Fruit fly (Drosophila melanogaster): ENCODE results near the gene pths.

The pths gene

DNA sequence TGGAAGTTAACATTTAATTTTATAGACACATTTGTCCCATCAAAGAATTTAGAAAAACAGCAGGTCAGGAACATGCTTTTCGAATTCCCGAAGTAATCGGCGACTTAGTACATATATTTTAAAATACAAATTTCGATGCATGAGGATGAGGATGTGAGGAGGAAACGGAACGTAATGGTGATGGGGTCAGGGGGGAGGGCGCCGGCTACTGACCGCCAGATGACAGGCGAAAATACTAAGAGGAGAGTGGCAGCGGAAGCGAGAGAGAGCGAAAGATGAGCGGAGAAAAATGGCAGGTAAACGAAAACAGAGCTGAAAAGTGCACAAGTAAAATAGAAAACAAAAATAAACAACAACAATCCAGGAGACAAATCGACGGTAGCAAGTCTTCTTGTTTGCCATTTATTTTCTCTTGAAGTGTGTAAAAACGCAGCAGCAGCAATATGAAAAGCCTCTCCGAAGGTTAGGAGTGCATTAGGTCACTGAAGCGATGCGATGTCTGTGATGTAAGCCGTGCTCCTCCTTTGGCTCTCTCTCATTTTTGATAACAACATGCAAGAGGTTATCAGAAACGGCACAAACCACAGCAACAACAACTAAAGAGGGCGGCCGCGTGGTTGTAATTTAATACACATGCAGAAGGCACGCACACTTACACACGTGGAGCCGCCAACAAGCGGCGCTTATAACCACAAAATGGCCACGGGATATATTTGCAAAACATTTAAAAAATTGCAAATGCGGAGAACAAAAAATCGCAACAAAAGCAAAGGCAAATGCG, 35.6 kb downstream of the pths start:
- TF ChIP-seq Trl (optimal IDR thresholded peaks at IDR 0.05): peak in 1 of 2 experiments; percentile 52
- no peak for TF ChIP-seq Trl (GFP tag; optimal IDR thresholded peaks at IDR 0.05)
- TF ChIP-seq cg (GFP tag; optimal IDR thresholded peaks at IDR 0.05): peak; percentile 68
- peak; percentile 73 for TF ChIP-seq CG4360 (GFP tag; IDR thresholded peaks at IDR 0.05)
- no peak for TF ChIP-seq pho (GFP tag; optimal IDR thresholded peaks at IDR 0.05)
- TF ChIP-seq chinmo (GFP tag; IDR thresholded peaks at IDR 0.05; ENCODE audit: partially characterized antibody): 0 out of 4 replicates have a peak, but pooled peaks have one; percentile 66
- TF ChIP-seq crol (GFP tag; IDR thresholded peaks at IDR 0.05): peak; percentile 82
- TF ChIP-seq sc (optimal IDR thresholded peaks at IDR 0.05): no peak
- no peak for TF ChIP-seq sc (GFP tag; optimal IDR thresholded peaks at IDR 0.05)
- peak; percentile 49 for TF ChIP-seq CG15479 (GFP tag; optimal IDR thresholded peaks at IDR 0.05)
- TF ChIP-seq bigmax (GFP tag; optimal IDR thresholded peaks at IDR 0.05): peak; percentile 58
- TF ChIP-seq Pdp1 (GFP tag; optimal IDR thresholded peaks at IDR 0.05): peak in 1 of 2 experiments; percentile 93
- peak; percentile 84 for TF ChIP-seq dm (GFP tag; optimal IDR thresholded peaks at IDR 0.05)
- no peak for TF ChIP-seq CG15514 (GFP tag; optimal IDR thresholded peaks at IDR 0.05)
- TF ChIP-seq Hr78 (GFP tag; optimal IDR thresholded peaks at IDR 0.05): peak in 1 of 2 experiments; percentile 86

dm6 chr2L:21179217-21179520, 36.1 kb downstream of the pths start:
- TF ChIP-seq Hsf (GFP tag; optimal IDR thresholded peaks at IDR 0.05) (no peak), CG34376 (GFP tag; optimal IDR thresholded peaks at IDR 0.05) (no peak), gsb (GFP tag; IDR thresholded peaks at IDR 0.05) (no peak), cg (GFP tag; optimal IDR thresholded peaks at IDR 0.05) (peak; percentile 56), Vsx1 (GFP tag; optimal IDR thresholded peaks at IDR 0.05) (no peak), MBD-R2 (GFP tag; IDR thresholded peaks at IDR 0.05) (0 out of 2 replicates have a peak, but pooled peaks have one; percentile 6), Dref (GFP tag; IDR thresholded peaks at IDR 0.05) (no peak), Aef1 (GFP tag; IDR thresholded peaks at IDR 0.05) (no peak), vfl (GFP tag; optimal IDR thresholded peaks at IDR 0.05) (no peak), hb (GFP tag; IDR thresholded peaks at IDR 0.05; ENCODE audit: partially characterized antibody) (0 out of 3 replicates have a peak, but pooled peaks have one; percentile 19), CG1233 (GFP tag; optimal IDR thresholded peaks at IDR 0.05) (no peak), tap (tag; optimal IDR thresholded peaks at IDR 0.05) (no peak), ken (GFP tag; IDR thresholded peaks at IDR 0.05) (no peak), CG34422 (GFP tag; IDR thresholded peaks at IDR 0.05) (0 out of 3 replicates have a peak, but pooled peaks have one; percentile 33)

DNA sequence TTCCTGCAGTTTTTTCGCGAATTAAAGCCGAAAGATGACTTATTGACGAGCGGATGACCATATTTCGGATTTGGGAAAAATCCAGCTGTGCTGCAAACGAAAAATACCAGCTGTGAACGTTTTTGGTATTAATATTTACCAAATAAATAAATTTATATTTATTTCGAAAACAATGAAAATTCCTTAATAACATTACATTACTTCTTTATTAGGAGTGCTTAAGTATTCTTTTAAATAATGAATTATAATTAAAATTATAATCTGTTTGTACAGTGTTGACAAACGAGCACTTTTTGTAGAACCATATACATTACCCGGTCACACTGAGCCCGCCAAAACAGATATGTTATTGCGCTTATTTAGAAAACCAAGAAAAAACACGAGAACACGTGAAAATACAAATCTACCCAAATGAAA, 36.6 kb downstream of the pths start, which contains the start of the genes bur and Mcm10:
Gene bur (minus strand): TSS at position 69 of the 417 bp plus-strand sequence.
Gene Mcm10 (plus strand): TSS at position 319 of the 417 bp plus-strand sequence.
- TF ChIP-seq CG9797 (GFP tag; optimal IDR thresholded peaks at IDR 0.05) (peak; percentile 94), jigr1 (GFP tag; IDR thresholded peaks at IDR 0.05) (no peak), Oaz (GFP tag; IDR thresholded peaks at IDR 0.05) (no peak), Antp (GFP tag; optimal IDR thresholded peaks at IDR 0.05) (no peak), crp (GFP tag; optimal IDR thresholded peaks at IDR 0.05) (peak in 1 of 2 experiments; percentile 28), Doc2 (GFP tag; IDR thresholded peaks at IDR 0.05) (no peak), CG2116 (GFP tag; optimal IDR thresholded peaks at IDR 0.05) (peak; percentile 52), oc (tag; optimal IDR thresholded peaks at IDR 0.05) (no peak), CG15696 (tag; optimal IDR thresholded peaks at IDR 0.05) (no peak), zen2 (GFP tag; IDR thresholded peaks at IDR 0.05; ENCODE audit: partially characterized antibody) (no peak), Deaf1 (tag; optimal IDR thresholded peaks at IDR 0.05) (no peak), maf-S (GFP tag; optimal IDR thresholded peaks at IDR 0.05) (no peak), grn (GFP tag; optimal IDR thresholded peaks at IDR 0.05) (no peak), CoRest (tag; optimal IDR thresholded peaks at IDR 0.05) (no peak), tll (GFP tag; optimal IDR thresholded peaks at IDR 0.05) (peak in 1 of 2 experiments; percentile 97), CG10267 (tag; optimal IDR thresholded peaks at IDR 0.05) (peak; percentile 98), zfh1 (GFP tag; IDR thresholded peaks at IDR 0.05) (no peak), peb (GFP tag; IDR thresholded peaks at IDR 0.05) (no peak), Sin3A (optimal IDR thresholded peaks at IDR 0.05) (peak; percentile 18), tgo (GFP tag; IDR thresholded peaks at IDR 0.05) (no peak), CG10654 (GFP tag; optimal IDR thresholded peaks at IDR 0.05) (no peak)
